Worm (Caenorhabditis elegans): ENCODE results near the gene kcnl-1.

The kcnl-1 gene

ce11 chrV:19645572-19646155 is 80.5 kb downstream of the kcnl-1 start, which contains the start of gene Y43F8C.9:
TSS of gene Y43F8C.9 (plus strand) at chrV:19646105.
- TF ChIP-seq lir-3 (tag; optimal IDR thresholded peaks at IDR 0.05; ENCODE audit: poor library complexity), result no peak
- no peak for TF ChIP-seq unc-98 (GFP tag; IDR thresholded peaks at IDR 0.05)
- TF ChIP-seq C16A3.4 (tag; optimal IDR thresholded peaks at IDR 0.05), result no peak
- no peak for TF ChIP-seq nhr-11 (tag; optimal IDR thresholded peaks at IDR 0.05)
- no peak for TF ChIP-seq pag-3 (tag; optimal IDR thresholded peaks at IDR 0.05; ENCODE audit: borderline replicate concordance, insufficient read depth)
- TF ChIP-seq ceh-8 (GFP tag; optimal IDR thresholded peaks at IDR 0.05), result no peak
- TF ChIP-seq efl-1 (optimal IDR thresholded peaks at IDR 0.05), result no peak
- TF ChIP-seq efl-1 (GFP tag; optimal IDR thresholded peaks at IDR 0.05 in 1 of 2), result peak in 1 of 2 experiments; percentile 25
- TF ChIP-seq F16B12.6 (tag; optimal IDR thresholded peaks at IDR 0.05), result no peak

DNA sequence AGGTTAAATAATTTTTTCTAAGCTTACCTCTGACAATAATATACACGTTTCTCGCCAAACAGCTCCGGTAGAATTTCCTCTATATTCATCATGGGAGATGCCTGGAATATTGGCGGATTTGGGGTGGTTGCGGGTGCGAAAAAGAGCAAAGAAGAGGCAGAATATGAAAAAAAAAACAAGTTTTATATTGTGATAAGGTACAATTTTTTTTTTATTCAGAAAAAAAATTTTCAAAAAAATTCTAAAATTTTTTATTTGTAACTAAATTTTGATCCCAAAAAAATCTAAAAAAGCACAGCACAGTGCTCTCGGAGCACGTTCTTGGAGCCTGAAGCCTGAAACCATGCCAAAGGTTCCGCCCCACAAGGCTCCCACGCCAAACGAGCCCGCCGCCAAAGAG is 90.0 kb downstream of the kcnl-1 start, which contains the start of gene dmd-3:
TSS of gene dmd-3 (minus strand) at position 101 of the 400 bp plus-strand sequence.
- TF ChIP-seq ets-5 (GFP tag; IDR thresholded peaks at IDR 0.05) (no peak), ama-1 (optimal IDR thresholded peaks at IDR 0.05) (no peak), unc-30 (tag; optimal IDR thresholded peaks at IDR 0.05) (no peak), lin-39 (tag; optimal IDR thresholded peaks at IDR 0.05) (no peak), ztf-11 (tag; optimal IDR thresholded peaks at IDR 0.05) (no peak), ceh-8 (GFP tag; optimal IDR thresholded peaks at IDR 0.05) (no peak), elt-3 (tag; optimal IDR thresholded peaks at IDR 0.05) (no peak), mep-1 (tag; optimal IDR thresholded peaks at IDR 0.05) (no peak), mab-9 (GFP tag; IDR thresholded peaks at IDR 0.05) (no peak), pag-3 (tag; optimal IDR thresholded peaks at IDR 0.05; ENCODE audit: borderline replicate concordance, insufficient read depth) (no peak), unc-130 (tag; optimal IDR thresholded peaks at IDR 0.05) (no peak), ceh-90 (tag; optimal IDR thresholded peaks at IDR 0.05) (no peak), lsy-2 (tag; optimal IDR thresholded peaks at IDR 0.05) (no peak), efl-3 (GFP tag; optimal IDR thresholded peaks at IDR 0.05) (no peak), nhr-11 (tag; optimal IDR thresholded peaks at IDR 0.05) (no peak), tlp-1 (tag; optimal IDR thresholded peaks at IDR 0.05) (no peak), nhr-237 (tag; optimal IDR thresholded peaks at IDR 0.05) (no peak)

Data from whole organism, L1 larva.